Fruit fly (Drosophila melanogaster) whole organism, pupa: Measurements from ENCODE around the gene btd.

Source experiments
- CG10348 ChIP-seq: fragments of 200-800 bp; sonication (Bioruptor generic); IDR thresholded peaks from 2 replicates; pipeline ENCODE4 v1.3.6; 2022; ENCODE audit warnings: missing biosample characterization, missing genetic modification characterization
- CG12605 ChIP-seq: fragments of 200-800 bp; sonication (Bioruptor generic); IDR thresholded peaks from 2 replicates; pipeline ENCODE4 v1.3.6; 2022; ENCODE audit warnings: missing biosample characterization, missing genetic modification characterization
- CG13204 ChIP-seq: fragments of 200-800 bp; sonication (Bioruptor generic); optimal IDR thresholded peaks from 2 replicates; lab custom pipeline; 2018; ENCODE audit warnings: missing biosample characterization, mild to moderate bottlenecking, missing genetic modification characterization, moderate library complexity
- CG14655 ChIP-seq: fragments of 200-800 bp; sonication (Bioruptor generic); optimal IDR thresholded peaks from 3 replicates; lab custom pipeline; 2017; ENCODE audit warnings: mild to moderate bottlenecking, missing biosample characterization, missing genetic modification reagents, missing genetic modification characterization
- CG15710 ChIP-seq: fragments of 200-800 bp; sonication (Bioruptor generic); optimal IDR thresholded peaks from 2 replicates; lab custom pipeline; 2018; ENCODE audit warnings: missing biosample characterization, mild to moderate bottlenecking, missing genetic modification characterization, moderate library complexity
- CG17806 ChIP-seq: fragments of 200-800 bp; sonication (Bioruptor generic); optimal IDR thresholded peaks from 2 replicates; lab custom pipeline; 2018; ENCODE audit warnings: missing biosample characterization, mild to moderate bottlenecking, missing genetic modification characterization, moderate library complexity
- CG32121 ChIP-seq: fragments of 200-800 bp; sonication (Bioruptor generic); IDR thresholded peaks from 2 replicates; pipeline ENCODE4 v1.3.6; 2022; ENCODE audit warnings: missing biosample characterization, missing genetic modification characterization
- CG34367 ChIP-seq: fragments of 200-800 bp; sonication (Bioruptor generic); optimal IDR thresholded peaks from 2 replicates; lab custom pipeline; 2018; ENCODE audit warnings: missing biosample characterization, mild to moderate bottlenecking, missing genetic modification characterization
- CG4496 ChIP-seq: fragments of 200-800 bp; sonication (Bioruptor generic); IDR thresholded peaks from 3 replicates; pipeline ENCODE4 v1.3.6; 2022; ENCODE audit warnings: missing biosample characterization, missing genetic modification characterization
- CG8159 ChIP-seq: fragments of 200-800 bp; sonication (Bioruptor generic); optimal IDR thresholded peaks from 3 replicates; lab custom pipeline; 2018; ENCODE audit warnings: missing biosample characterization, mild to moderate bottlenecking, missing genetic modification characterization, moderate library complexity
- CG8301 ChIP-seq: fragments of 200-800 bp; sonication (Bioruptor generic); optimal IDR thresholded peaks from 2 replicates; lab custom pipeline; 2018; ENCODE audit warnings: missing biosample characterization, mild to moderate bottlenecking, missing genetic modification characterization
- CG9948 ChIP-seq: fragments of 200-800 bp; sonication (Bioruptor generic); optimal IDR thresholded peaks from 2 replicates; lab custom pipeline; 2018; ENCODE audit warnings: missing biosample characterization, mild to moderate bottlenecking, missing genetic modification characterization, moderate library complexity
- D1 ChIP-seq: fragments of 200-800 bp; sonication (Bioruptor generic); optimal IDR thresholded peaks from 2 replicates; lab custom pipeline; 2018; ENCODE audit warnings: missing biosample characterization, mild to moderate bottlenecking, missing genetic modification characterization, moderate library complexity
- EcR ChIP-seq: fragments of 200-800 bp; sonication (Bioruptor generic); optimal IDR thresholded peaks from 3 replicates; lab custom pipeline; 2019; ENCODE audit warnings: missing biosample characterization, missing genetic modification characterization, mild to moderate bottlenecking, moderate library complexity, missing genetic modification reagents
- Ets98B ChIP-seq: fragments of 200-800 bp; sonication (Bioruptor generic); IDR thresholded peaks from 2 replicates; pipeline ENCODE4 v1.3.6; 2022; ENCODE audit warnings: missing biosample characterization, missing genetic modification characterization
- Pif1A ChIP-seq: fragments of 200-800 bp; sonication (Bioruptor generic); optimal IDR thresholded peaks from 3 replicates; lab custom pipeline; 2016; ENCODE audit warnings: missing biosample characterization, missing genetic modification characterization
- Pif1B ChIP-seq: fragments of 200-800 bp; sonication (Bioruptor generic); optimal IDR thresholded peaks from 3 replicates; lab custom pipeline; 2016; ENCODE audit warnings: missing biosample characterization, missing genetic modification characterization
- Snoo ChIP-seq: fragments of 200-800 bp; sonication (Bioruptor generic); optimal IDR thresholded peaks from 3 replicates; lab custom pipeline; 2017; ENCODE audit warnings: missing biosample characterization, mild to moderate bottlenecking, missing genetic modification characterization, inconsistent platforms
- fd96Ca ChIP-seq: fragments of 200-800 bp; sonication (Bioruptor generic); IDR thresholded peaks from 3 replicates; pipeline ENCODE4 v1.3.6; 2022; ENCODE audit warnings: missing biosample characterization, missing genetic modification characterization
- gl ChIP-seq: fragments of 200-800 bp; sonication (Bioruptor generic); optimal IDR thresholded peaks from 2 replicates; lab custom pipeline; 2018; ENCODE audit warnings: missing biosample characterization, mild to moderate bottlenecking, missing genetic modification characterization
- rn ChIP-seq: fragments of 200-800 bp; sonication (Bioruptor generic); IDR thresholded peaks from 2 replicates; pipeline ENCODE4 v1.3.6; 2022; ENCODE audit warnings: missing biosample characterization, missing genetic modification characterization

Gene btd

dm6 chrX:9684697-9685567 lies 9.1 kb upstream of the btd start:
- no peak for TF ChIP-seq EcR
- TF ChIP-seq CG4496: peak; percentile 94
- peak; percentile 4 for TF ChIP-seq Snoo (tag; lab: Kevin White, UChicago)
- peak; percentile 89 for TF ChIP-seq gl
- peak; percentile 16 for TF ChIP-seq Pif1A
- peak; percentile 91 for TF ChIP-seq CG12605 (GFP tag; lab: Robert Waterston, UW)
- TF ChIP-seq CG10348 (GFP tag; lab: Robert Waterston, UW): no peak
- peak; percentile 72 for TF ChIP-seq CG13204
- peak; percentile 31 for TF ChIP-seq CG9948 (tag; lab: Kevin White, UChicago)
- TF ChIP-seq CG15710 (tag; lab: Kevin White, UChicago): peak; percentile 77
- TF ChIP-seq Pif1B (GFP tag; lab: Kevin White, UChicago): peak; percentile 60
- TF ChIP-seq CG8301 (tag; lab: Kevin White, UChicago): peak; percentile 68
- peak; percentile 78 for TF ChIP-seq CG32121 (GFP tag; lab: Robert Waterston, UW)
- TF ChIP-seq rn: peak; percentile 67
- TF ChIP-seq D1 (tag; lab: Kevin White, UChicago): peak; percentile 99
- peak; percentile 85 for TF ChIP-seq CG34367 (tag; lab: Kevin White, UChicago)
- peak; percentile 45 for TF ChIP-seq CG17806 (tag; lab: Kevin White, UChicago)
- TF ChIP-seq CG8159 (tag; lab: Kevin White, UChicago): peak; percentile 65
- TF ChIP-seq Ets98B (GFP tag; lab: Robert Waterston, UW): peak; percentile 90
- peak; percentile 85 for TF ChIP-seq CG14655 (GFP tag; lab: Kevin White, UChicago)
- peak; percentile 90 for TF ChIP-seq fd96Ca (GFP tag; lab: Robert Waterston, UW)

- TF ChIP-seq CG12605 (GFP tag; lab: Robert Waterston, UW) (peak; percentile 17; the same call in 1 of the 2 replicates), Ets98B (GFP tag; lab: Robert Waterston, UW) (peak; percentile 36; the same call in 1 of the 2 replicates), CG15710 (tag; lab: Kevin White, UChicago) (peak; percentile 61), CG14655 (GFP tag; lab: Kevin White, UChicago) (peak; percentile 62), CG8159 (tag; lab: Kevin White, UChicago) (peak; percentile 69), fd96Ca (GFP tag; lab: Robert Waterston, UW) (0 out of 3 replicates have a peak, but pooled peaks have one; percentile 29), rn (no peak), gl (no peak), CG34367 (tag; lab: Kevin White, UChicago) (peak; percentile 27), Pif1B (GFP tag; lab: Kevin White, UChicago) (no peak), D1 (tag; lab: Kevin White, UChicago) (no peak), CG32121 (GFP tag; lab: Robert Waterston, UW) (no peak), CG17806 (tag; lab: Kevin White, UChicago) (no peak), CG9948 (tag; lab: Kevin White, UChicago) (peak; percentile 40), Snoo (tag; lab: Kevin White, UChicago) (peak; percentile 19), CG10348 (GFP tag; lab: Robert Waterston, UW) (no peak), EcR (no peak), Pif1A (no peak), CG13204 (no peak), CG4496 (no peak), CG8301 (tag; lab: Kevin White, UChicago) (peak; percentile 46)
Observed at dm6 chrX:9685568-9686413, 8.2 kb upstream of the btd start.

- TF ChIP-seq D1 (tag; lab: Kevin White, UChicago): no peak
- no peak for TF ChIP-seq CG34367 (tag; lab: Kevin White, UChicago)
- no peak for TF ChIP-seq CG8159 (tag; lab: Kevin White, UChicago)
- TF ChIP-seq CG14655 (GFP tag; lab: Kevin White, UChicago): no peak
- no peak for TF ChIP-seq Pif1B (GFP tag; lab: Kevin White, UChicago)
- no peak for TF ChIP-seq CG13204
- TF ChIP-seq CG4496: no peak
- no peak for TF ChIP-seq CG17806 (tag; lab: Kevin White, UChicago)
- TF ChIP-seq Snoo (tag; lab: Kevin White, UChicago): no peak
- no peak for TF ChIP-seq EcR
- no peak for TF ChIP-seq Pif1A
- TF ChIP-seq Ets98B (GFP tag; lab: Robert Waterston, UW): no peak
Observed at dm6 chrX:9686546-9687219, 7.3 kb upstream of the btd start, which contains the start of gene nej. Gene nej (minus strand): TSS chrX:9687066.

- peak; percentile 96 for TF ChIP-seq CG32121 (GFP tag; lab: Robert Waterston, UW)
- peak; percentile 92 for TF ChIP-seq Snoo (tag; lab: Kevin White, UChicago)
- peak; percentile 91 for TF ChIP-seq Pif1B (GFP tag; lab: Kevin White, UChicago)
- peak; percentile 65 for TF ChIP-seq D1 (tag; lab: Kevin White, UChicago)
- TF ChIP-seq rn: peak; percentile 80
- TF ChIP-seq Pif1A: peak; percentile 94
- TF ChIP-seq CG17806 (tag; lab: Kevin White, UChicago): peak; percentile 93
- TF ChIP-seq fd96Ca (GFP tag; lab: Robert Waterston, UW): peak; percentile 78
- peak; percentile 93 for TF ChIP-seq CG8159 (tag; lab: Kevin White, UChicago)
- TF ChIP-seq EcR: no peak
- peak; percentile 95 for TF ChIP-seq Ets98B (GFP tag; lab: Robert Waterston, UW)
- peak; percentile 87 for TF ChIP-seq CG13204
- peak; percentile 89 for TF ChIP-seq CG9948 (tag; lab: Kevin White, UChicago)
- peak; percentile 98 for TF ChIP-seq CG12605 (GFP tag; lab: Robert Waterston, UW)
- TF ChIP-seq CG34367 (tag; lab: Kevin White, UChicago): peak; percentile 93
- TF ChIP-seq gl: peak; percentile 87
- TF ChIP-seq CG8301 (tag; lab: Kevin White, UChicago): peak; percentile 94
- TF ChIP-seq CG4496: peak; percentile 98
- peak; percentile 96 for TF ChIP-seq CG14655 (GFP tag; lab: Kevin White, UChicago)
- peak; percentile 91 for TF ChIP-seq CG15710 (tag; lab: Kevin White, UChicago)
- no peak; the same call in 1 of the 2 replicates for TF ChIP-seq CG10348 (GFP tag; lab: Robert Waterston, UW)
- TF ChIP-seq, all 21 proteins: peak for 19
Observed at dm6 chrX:9687623-9688022, 6.4 kb upstream of the btd start.
